Worm (Caenorhabditis elegans) whole organism, late embryonic: ENCODE data around the gene R13D7.2.

Experiments
- C08G9.2 ChIP-seq: sonication (generic microtip); optimal IDR thresholded peaks from 2 replicates; lab custom pipeline; 2016; ENCODE audit warnings: mild to moderate bottlenecking, missing genetic modification characterization, moderate library complexity, missing compliant biosample characterization
- C38D4.7 ChIP-seq: fragments of 200-800 bp; sonication (Bioruptor generic); optimal IDR thresholded peaks from 2 replicates; lab custom pipeline; 2018; ENCODE audit warnings: mild to moderate bottlenecking, missing genetic modification characterization, moderate library complexity, missing compliant biosample characterization
- Y22D7AL.16 ChIP-seq: sonication (generic microtip); optimal IDR thresholded peaks from 2 replicates; lab custom pipeline; 2016; ENCODE audit warnings: missing genetic modification characterization, missing compliant biosample characterization
- ahr-1 ChIP-seq: sonication (generic microtip); optimal IDR thresholded peaks from 2 replicates; lab custom pipeline; 2016; ENCODE audit warnings: missing genetic modification characterization, missing compliant biosample characterization
- ama-1 ChIP-seq: fragments of 150-350 bp; optimal IDR thresholded peaks from 2 replicates; lab custom pipeline; 2014
- ceh-14 ChIP-seq: sonication (generic microtip); optimal IDR thresholded peaks from 2 replicates; lab custom pipeline; 2016; ENCODE audit warnings: missing genotype, missing genetic modification characterization, missing compliant biosample characterization
- ceh-19 ChIP-seq: fragments of 200-800 bp; sonication (Bioruptor generic); optimal IDR thresholded peaks from 2 replicates; lab custom pipeline; 2018; ENCODE audit warnings: mild to moderate bottlenecking, missing genetic modification characterization, missing compliant biosample characterization
- ceh-2 ChIP-seq: sonication (generic microtip); optimal IDR thresholded peaks from 2 replicates; lab custom pipeline; 2016; ENCODE audit warnings: missing genotype, missing genetic modification characterization, missing compliant biosample characterization
- ceh-22 ChIP-seq: sonication (generic microtip); optimal IDR thresholded peaks from 2 replicates; lab custom pipeline; 2017; ENCODE audit warnings: missing biosample characterization, missing genetic modification characterization
- ceh-45 ChIP-seq: fragments of 200-800 bp; sonication (Bioruptor generic); IDR thresholded peaks from 2 replicates; pipeline ENCODE4 v1.3.6; 2022; ENCODE audit warnings: missing genetic modification reagents, missing genetic modification characterization, missing compliant biosample characterization
- ceh-48 ChIP-seq: sonication (generic microtip); optimal IDR thresholded peaks from 2 replicates; lab custom pipeline; 2016; ENCODE audit warnings: missing genetic modification characterization, inconsistent platforms, missing compliant biosample characterization
- ceh-9 ChIP-seq: sonication (generic microtip); optimal IDR thresholded peaks from 2 replicates; lab custom pipeline; 2016; ENCODE audit warnings: mild to moderate bottlenecking, missing genetic modification characterization, inconsistent platforms, missing compliant biosample characterization
- che-1 ChIP-seq: sonication (generic microtip); optimal IDR thresholded peaks from 2 replicates; lab custom pipeline; 2016; ENCODE audit warnings: mild to moderate bottlenecking, missing genetic modification characterization, missing compliant biosample characterization
- dve-1 ChIP-seq: sonication (generic microtip); optimal IDR thresholded peaks from 2 replicates; lab custom pipeline; 2017; ENCODE audit warnings: antibody characterized with exemption, mild to moderate bottlenecking, missing genetic modification characterization, missing compliant biosample characterization
- fax-1 ChIP-seq: sonication (generic microtip); optimal IDR thresholded peaks from 2 replicates; lab custom pipeline; 2016; ENCODE audit warnings: missing genotype, missing genetic modification characterization, missing compliant biosample characterization
- fkh-6 ChIP-seq: sonication (generic microtip); optimal IDR thresholded peaks from 2 replicates; lab custom pipeline; 2016; ENCODE audit warnings: missing genetic modification characterization, missing compliant biosample characterization
- gmeb-2 ChIP-seq: sonication (generic microtip); optimal IDR thresholded peaks from 2 replicates; lab custom pipeline; 2016; ENCODE audit warnings: missing genetic modification characterization, inconsistent platforms, missing compliant biosample characterization
- hlh-6 ChIP-seq: sonication (generic microtip); optimal IDR thresholded peaks from 2 replicates; lab custom pipeline; 2016; ENCODE audit warnings: missing genotype, missing genetic modification characterization, missing compliant biosample characterization
- lim-6 ChIP-seq: sonication (generic microtip); optimal IDR thresholded peaks from 2 replicates; lab custom pipeline; 2016; ENCODE audit warnings: missing genetic modification characterization, missing compliant biosample characterization
- madf-2 ChIP-seq: sonication (generic microtip); optimal IDR thresholded peaks from 2 replicates; lab custom pipeline; 2017; ENCODE audit warnings: missing genetic modification characterization, missing compliant biosample characterization
- mec-3 ChIP-seq: sonication (generic microtip); optimal IDR thresholded peaks from 2 replicates; lab custom pipeline; 2016; ENCODE audit warnings: borderline replicate concordance, missing genetic modification characterization, missing compliant biosample characterization
- nfya-1 ChIP-seq: sonication (generic microtip); optimal IDR thresholded peaks from 2 replicates; lab custom pipeline; 2017; ENCODE audit warnings: missing genetic modification characterization, mild to moderate bottlenecking, missing compliant biosample characterization, antibody characterized with exemption, moderate library complexity
- nhr-11 ChIP-seq: fragments of 150-350 bp; optimal IDR thresholded peaks from 2 replicates; lab custom pipeline; 2014; ENCODE audit warnings: missing biosample characterization, missing genetic modification characterization
- npax-4 ChIP-seq: sonication (generic microtip); optimal IDR thresholded peaks from 2 replicates; lab custom pipeline; 2016; ENCODE audit warnings: missing genetic modification characterization, missing compliant biosample characterization
- odd-2 ChIP-seq: sonication (generic microtip); optimal IDR thresholded peaks from 2 replicates; lab custom pipeline; 2017; ENCODE audit warnings: antibody characterized with exemption, mild to moderate bottlenecking, missing genetic modification characterization, missing compliant biosample characterization
- pax-1 ChIP-seq: fragments of 150-350 bp; optimal IDR thresholded peaks from 2 replicates; lab custom pipeline; 2014; ENCODE audit warnings: missing biosample characterization, missing genetic modification characterization
- pha-2 ChIP-seq: sonication (generic microtip); optimal IDR thresholded peaks from 2 replicates; lab custom pipeline; 2017; ENCODE audit warnings: mild to moderate bottlenecking, missing genetic modification characterization, missing compliant biosample characterization
- sox-4 ChIP-seq: sonication (generic microtip); optimal IDR thresholded peaks from 2 replicates; lab custom pipeline; 2017; ENCODE audit warnings: mild to moderate bottlenecking, missing genetic modification characterization, inconsistent platforms, missing compliant biosample characterization
- syd-9 ChIP-seq: sonication (generic microtip); optimal IDR thresholded peaks from 2 replicates; lab custom pipeline; 2016; ENCODE audit warnings: mild to moderate bottlenecking, missing genetic modification characterization, moderate library complexity, missing compliant biosample characterization
- tbx-2 ChIP-seq: sonication (generic microtip); optimal IDR thresholded peaks from 2 replicates; lab custom pipeline; 2016; ENCODE audit warnings: missing genetic modification characterization, missing compliant biosample characterization
- tbx-7 ChIP-seq: sonication (generic microtip); optimal IDR thresholded peaks from 2 replicates; lab custom pipeline; 2016; ENCODE audit warnings: missing genotype, missing genetic modification characterization, missing compliant biosample characterization
- unc-55 ChIP-seq: sonication (generic microtip); optimal IDR thresholded peaks from 2 replicates; lab custom pipeline; 2017; ENCODE audit warnings: missing biosample characterization, missing genetic modification reagents, missing genetic modification characterization
- unc-86 ChIP-seq: sonication (generic microtip); optimal IDR thresholded peaks from 2 replicates; lab custom pipeline; 2016; ENCODE audit warnings: missing genetic modification characterization, missing compliant biosample characterization

Gene R13D7.2

DNA sequence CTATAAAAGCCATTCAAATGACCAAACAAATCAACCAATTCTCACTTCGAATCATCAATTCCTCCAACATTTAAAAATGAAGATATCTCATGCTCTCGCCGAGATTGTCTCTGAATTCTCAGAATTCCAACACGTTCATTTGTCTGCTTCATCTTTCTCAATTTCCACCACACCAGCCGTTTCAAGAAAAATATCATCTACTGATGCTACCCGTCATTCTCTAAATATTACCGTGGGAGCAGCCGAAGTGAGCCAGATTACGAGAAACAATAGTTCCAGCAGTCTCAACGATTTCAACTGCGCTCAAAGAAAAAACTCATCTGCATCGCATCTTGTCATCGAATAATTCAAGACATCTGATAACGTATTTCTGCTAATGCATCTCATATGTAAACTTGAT, 5.2 kb downstream of the R13D7.2 start, which contains the start of gene F18E3.12:
TSS of gene F18E3.12 (plus strand) at position 77 of the 400 bp plus-strand sequence.
- TF ChIP-seq mec-3 (tag; lab: Kevin White, UChicago) (no peak), C08G9.2 (tag; lab: Kevin White, UChicago) (no peak), hlh-6 (tag; lab: Kevin White, UChicago) (no peak), tbx-2 (no peak), npax-4 (tag; lab: Kevin White, UChicago) (no peak), nfya-1 (tag; lab: Kevin White, UChicago) (no peak), ahr-1 (tag; lab: Kevin White, UChicago) (no peak), unc-55 (GFP tag; lab: Kevin White, UChicago) (no peak), ceh-9 (tag; lab: Kevin White, UChicago) (no peak), dve-1 (no peak), fkh-6 (tag; lab: Kevin White, UChicago) (no peak), ceh-22 (tag; lab: Kevin White, UChicago) (no peak), lim-6 (tag; lab: Kevin White, UChicago) (no peak)

DNA sequence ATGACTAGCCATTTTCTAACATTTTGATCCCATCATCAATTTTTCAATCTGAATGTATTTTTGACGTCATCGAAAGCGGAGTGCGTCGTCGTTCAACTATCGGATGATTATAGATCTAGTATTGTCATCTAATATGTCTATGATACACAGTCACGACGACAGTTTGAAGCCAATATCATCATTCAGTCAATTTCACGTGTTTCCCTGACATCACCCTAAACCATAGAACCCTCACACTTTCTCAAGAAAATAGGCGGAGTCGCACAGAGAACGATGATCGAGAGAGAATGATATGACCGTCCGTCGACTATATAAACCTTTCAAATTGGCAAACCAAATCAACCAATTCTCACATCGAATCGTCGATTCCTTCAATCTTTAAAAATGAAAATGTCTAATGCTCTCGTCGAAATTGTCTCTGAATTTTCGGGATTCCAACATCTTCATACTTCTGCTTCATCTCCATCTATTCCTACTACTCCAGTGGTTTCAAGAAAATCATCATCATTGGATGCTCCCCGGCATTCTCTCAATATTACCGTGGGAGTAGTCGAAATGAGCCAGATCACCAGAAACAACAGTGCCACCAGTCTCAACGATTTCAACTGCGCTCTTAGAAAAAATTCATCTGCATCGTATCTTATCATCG, 6.2 kb downstream of the R13D7.2 start, which contains the start of gene F18E3.13:
TSS of gene F18E3.13 (plus strand) at position 385 of the 649 bp plus-strand sequence.
- TF ChIP-seq ceh-48 (tag; lab: Kevin White, UChicago): no peak
- TF ChIP-seq ceh-45 (GFP tag; lab: Robert Waterston, UW): no peak
- TF ChIP-seq che-1 (tag; lab: Kevin White, UChicago): no peak
- TF ChIP-seq Y22D7AL.16: no peak
- no peak for TF ChIP-seq C38D4.7 (GFP tag; lab: Kevin White, UChicago)
- no peak for TF ChIP-seq ceh-14
- TF ChIP-seq odd-2 (tag; lab: Kevin White, UChicago): no peak

DNA sequence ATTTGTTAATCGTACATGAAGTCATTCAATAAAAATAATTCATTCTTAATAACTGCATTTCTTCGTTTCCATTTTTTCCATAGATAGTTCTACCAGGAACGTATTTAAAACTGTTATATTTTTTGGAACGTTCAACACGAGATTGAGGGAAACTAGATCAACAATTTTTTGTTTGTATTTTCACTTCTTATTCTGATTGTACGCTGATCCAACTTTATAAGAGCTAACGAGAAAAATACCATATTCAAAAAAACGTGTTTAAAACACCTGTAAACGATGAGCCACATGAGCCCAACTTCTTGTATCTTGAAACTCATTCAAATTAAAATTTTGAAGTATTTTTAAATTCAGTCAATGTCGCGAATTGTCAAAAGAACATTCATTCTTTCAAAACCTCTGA, 6.9 kb downstream of the R13D7.2 start:
- no peak for TF ChIP-seq ama-1 (lab: Kevin White, UChicago)
- TF ChIP-seq, all 69 proteins: peak for 0

DNA sequence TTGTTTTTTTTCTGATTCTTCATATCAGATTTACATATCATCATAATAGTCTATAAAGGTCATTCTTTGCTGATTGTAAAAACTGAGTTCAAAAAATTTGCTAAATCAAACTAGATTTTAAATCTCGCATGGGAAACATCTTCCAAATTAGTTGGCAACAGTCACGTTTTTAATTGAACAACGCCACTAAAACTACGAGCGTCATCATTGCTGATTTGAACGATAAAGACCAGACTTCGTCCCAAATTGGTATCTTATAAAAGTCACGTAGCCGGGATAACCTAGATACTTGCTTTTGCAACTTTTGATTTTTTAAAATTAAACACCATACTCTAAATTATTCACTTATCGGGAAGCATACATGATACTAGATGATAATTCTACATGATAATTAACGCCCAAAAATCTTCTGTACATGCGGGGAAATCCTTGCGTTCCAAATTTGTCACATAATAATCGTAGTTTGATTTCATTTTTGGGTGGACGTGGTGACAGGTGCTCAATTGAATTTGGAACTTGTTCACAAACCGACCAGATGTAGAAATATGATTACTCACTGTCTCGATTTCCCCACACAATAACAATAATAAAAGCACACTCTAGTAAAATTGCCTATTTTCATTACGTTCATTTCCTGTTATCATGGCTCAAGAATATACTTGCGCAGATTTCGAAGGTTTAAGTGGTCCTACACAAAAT, 7.5 kb downstream of the R13D7.2 start, which contains the start of gene srw-67:
TSS of gene srw-67 (plus strand) at position 643 of the 699 bp plus-strand sequence.
- TF ChIP-seq syd-9: no peak
- no peak for TF ChIP-seq ceh-19 (GFP tag; lab: Kevin White, UChicago)
- no peak for TF ChIP-seq ceh-2 (tag; lab: Kevin White, UChicago)
- no peak for TF ChIP-seq ama-1 (lab: Kevin White, UChicago)
- no peak for TF ChIP-seq pax-1 (tag; lab: Kevin White, UChicago)
- no peak for TF ChIP-seq lim-6 (tag; lab: Kevin White, UChicago)
- TF ChIP-seq C08G9.2 (tag; lab: Kevin White, UChicago): no peak
- TF ChIP-seq tbx-2: no peak
- no peak for TF ChIP-seq gmeb-2 (tag; lab: Kevin White, UChicago)
- no peak for TF ChIP-seq nhr-11 (tag; lab: Kevin White, UChicago)
- TF ChIP-seq pha-2 (tag; lab: Kevin White, UChicago): no peak
- no peak for TF ChIP-seq sox-4 (tag; lab: Kevin White, UChicago)
- no peak for TF ChIP-seq madf-2
- no peak for TF ChIP-seq tbx-7 (tag; lab: Kevin White, UChicago)
- no peak for TF ChIP-seq odd-2 (tag; lab: Kevin White, UChicago)
- TF ChIP-seq ceh-9 (tag; lab: Kevin White, UChicago): no peak
- no peak for TF ChIP-seq nfya-1 (tag; lab: Kevin White, UChicago)
- no peak for TF ChIP-seq unc-86 (tag; lab: Kevin White, UChicago)
- TF ChIP-seq fax-1 (tag; lab: Kevin White, UChicago): no peak
- TF ChIP-seq, all 69 proteins: peak for 0
